Worm (Caenorhabditis elegans) whole organism, L4/young adult: ENCODE data around the gene nas-11.

Experiments used
- W03F9.2 ChIP-seq: fragments of 150-350 bp; optimal IDR thresholded peaks from 2 replicates; lab custom pipeline; 2014; ENCODE audit warnings: missing biosample characterization, missing genetic modification characterization
- him-1 ChIP-seq: sonication (generic microtip); optimal IDR thresholded peaks from 2 replicates; lab custom pipeline; 2016; ENCODE audit warnings: missing genotype, missing genetic modification reagents, missing genetic modification characterization, missing compliant biosample characterization

ce11 chrX:6687756-6688155, 25.6 kb upstream of the nas-11 start:
- TF ChIP-seq him-1 (tag; lab: Kevin White, UChicago), result no peak
- no peak for TF ChIP-seq W03F9.2 (tag; lab: Kevin White, UChicago)
